Worm (Caenorhabditis elegans) whole organism, L2 larva: ENCODE data around the gene B0280.9.

ENCODE experiments used
- C34F6.9 ChIP-seq: fragments of 150-350 bp; optimal IDR thresholded peaks from 2 replicates; lab custom pipeline; 2014; ENCODE audit warnings: missing biosample characterization, missing genetic modification characterization
- R02D3.7 ChIP-seq: fragments of 150-350 bp; optimal IDR thresholded peaks from 2 replicates; lab custom pipeline; 2014; ENCODE audit warnings: missing biosample characterization, missing genetic modification characterization
- alr-1 ChIP-seq: fragments of 150-350 bp; optimal IDR thresholded peaks from 2 replicates; lab custom pipeline; 2014; ENCODE audit warnings: missing biosample characterization, missing genetic modification characterization
- ama-1 ChIP-seq: fragments of 150-350 bp; optimal IDR thresholded peaks from 2 replicates; lab custom pipeline; 2018; ENCODE audit warnings: inconsistent platforms
- blmp-1 ChIP-seq: sonication (generic microtip); optimal IDR thresholded peaks from 2 replicates; lab custom pipeline; 2017; ENCODE audit warnings: missing genetic modification characterization, mild to moderate bottlenecking, missing compliant biosample characterization, antibody characterized with exemption, moderate library complexity; ENCODE audit not compliant: insufficient read depth
- ceh-16 ChIP-seq: fragments of 150-350 bp; optimal IDR thresholded peaks from 2 replicates; lab custom pipeline; 2014; ENCODE audit warnings: missing biosample characterization, missing genetic modification characterization
- ceh-82 ChIP-seq: fragments of 150-350 bp; optimal IDR thresholded peaks from 2 replicates; lab custom pipeline; 2014; ENCODE audit warnings: missing biosample characterization, missing genetic modification characterization
- crh-2 ChIP-seq: sonication (generic microtip); optimal IDR thresholded peaks from 2 replicates; lab custom pipeline; 2017; ENCODE audit warnings: missing biosample characterization, missing genetic modification characterization
- dmd-4 ChIP-seq: sonication (generic microtip); optimal IDR thresholded peaks from 2 replicates; lab custom pipeline; 2017; ENCODE audit warnings: missing biosample characterization, missing genetic modification characterization
- fos-1 ChIP-seq: fragments of 150-350 bp; optimal IDR thresholded peaks from 2 replicates; lab custom pipeline; 2014; ENCODE audit warnings: missing biosample characterization, missing genetic modification characterization
- gmeb-1 ChIP-seq: fragments of 150-350 bp; optimal IDR thresholded peaks from 2 replicates; lab custom pipeline; 2014; ENCODE audit warnings: missing biosample characterization, missing genetic modification characterization
- lin-13 ChIP-seq: fragments of 150-350 bp; optimal IDR thresholded peaks from 2 replicates; lab custom pipeline; 2014; ENCODE audit warnings: missing biosample characterization, missing genetic modification reagents, missing genetic modification characterization
- lin-39 ChIP-seq: fragments of 150-350 bp; optimal IDR thresholded peaks from 2 replicates; lab custom pipeline; 2014; ENCODE audit warnings: missing biosample characterization, missing genetic modification reagents, missing genetic modification characterization
- lsy-2 ChIP-seq, 2 experiments: fragments of 150-350 bp in 1 of 2; sonication (generic microtip) in 1 of 2; optimal IDR thresholded peaks; 2 replicates each; lab custom pipeline; 2014 to 2017; ENCODE audit warnings: missing biosample characterization in 2 of 2, missing genetic modification characterization in 2 of 2
- mab-5 ChIP-seq: fragments of 150-350 bp; optimal IDR thresholded peaks from 2 replicates; lab custom pipeline; 2014; ENCODE audit warnings: missing biosample characterization, missing genetic modification characterization
- mbf-1 ChIP-seq: sonication (generic microtip); optimal IDR thresholded peaks from 2 replicates; lab custom pipeline; 2017; ENCODE audit warnings: missing biosample characterization, missing genetic modification characterization
- nhr-10 ChIP-seq: sonication (generic microtip); optimal IDR thresholded peaks from 2 replicates; lab custom pipeline; 2017; ENCODE audit warnings: missing biosample characterization, missing genetic modification characterization
- nhr-11 ChIP-seq: fragments of 150-350 bp; optimal IDR thresholded peaks from 2 replicates; lab custom pipeline; 2014; ENCODE audit warnings: missing biosample characterization, missing genetic modification characterization
- nhr-12 ChIP-seq: fragments of 150-350 bp; optimal IDR thresholded peaks from 2 replicates; lab custom pipeline; 2014; ENCODE audit warnings: missing biosample characterization, missing genetic modification characterization
- nhr-129 ChIP-seq: fragments of 150-350 bp; optimal IDR thresholded peaks from 2 replicates; lab custom pipeline; 2014; ENCODE audit warnings: missing biosample characterization, missing genetic modification characterization
- nhr-21 ChIP-seq: fragments of 150-350 bp; optimal IDR thresholded peaks from 2 replicates; lab custom pipeline; 2014; ENCODE audit warnings: missing biosample characterization, missing genetic modification characterization
- nhr-23 ChIP-seq: fragments of 150-350 bp; optimal IDR thresholded peaks from 2 replicates; lab custom pipeline; 2014; ENCODE audit warnings: missing biosample characterization, missing genetic modification reagents, missing genetic modification characterization
- nhr-25 ChIP-seq: fragments of 150-350 bp; sonication (generic microtip); optimal IDR thresholded peaks from 3 replicates; lab custom pipeline; 2014; ENCODE audit warnings: missing biosample characterization, missing genetic modification characterization
- sem-4 ChIP-seq: fragments of 150-350 bp; optimal IDR thresholded peaks from 2 replicates; lab custom pipeline; 2014; ENCODE audit warnings: missing biosample characterization, missing genetic modification reagents, missing genetic modification characterization
- skn-1 ChIP-seq: sonication (generic microtip); optimal IDR thresholded peaks from 2 replicates; lab custom pipeline; 2017; ENCODE audit warnings: missing biosample characterization, missing genetic modification characterization
- sma-9 ChIP-seq, 2 experiments: fragments of 150-350 bp in 1 of 2; sonication (generic microtip) in 1 of 2; optimal IDR thresholded peaks; 2 replicates each; lab custom pipeline; 2014 to 2016; ENCODE audit warnings: missing genetic modification characterization in 2 of 2, mild to moderate bottlenecking in 1 of 2, missing biosample characterization in 1 of 2, missing compliant biosample characterization in 1 of 2, missing genetic modification reagents in 1 of 2, moderate library complexity in 1 of 2
- snpc-4 ChIP-seq: fragments of 150-350 bp; optimal IDR thresholded peaks from 2 replicates; lab custom pipeline; 2014; ENCODE audit warnings: missing biosample characterization, missing genetic modification characterization
- unc-39 ChIP-seq: fragments of 150-350 bp; optimal IDR thresholded peaks from 2 replicates; lab custom pipeline; 2014; ENCODE audit warnings: missing biosample characterization, missing genetic modification characterization
- unc-62 ChIP-seq: fragments of 150-350 bp; optimal IDR thresholded peaks from 2 replicates; lab custom pipeline; 2014; ENCODE audit warnings: missing biosample characterization, missing genetic modification reagents, missing genetic modification characterization
- ztf-1 ChIP-seq: fragments of 200-800 bp; sonication (Bioruptor generic); conservative IDR thresholded peaks from 2 replicates; pipeline ENCODE4 v1.3.6; 2022; ENCODE audit warnings: missing genetic modification characterization, missing compliant biosample characterization
- ztf-11 ChIP-seq: sonication (generic microtip); optimal IDR thresholded peaks from 2 replicates; lab custom pipeline; 2017; ENCODE audit warnings: missing biosample characterization, missing genetic modification characterization
- ztf-4 ChIP-seq: fragments of 150-350 bp; optimal IDR thresholded peaks from 2 replicates; lab custom pipeline; 2014; ENCODE audit warnings: missing biosample characterization, missing genetic modification characterization

The B0280.9 gene

ce11 chrIII:7116615-7117252, 6.0 kb downstream of the B0280.9 start (continued):
- TF ChIP-seq R02D3.7 (tag; lab: Kevin White, UChicago): no peak
- no peak for TF ChIP-seq unc-62 (GFP tag; lab: Kevin White, UChicago)
- TF ChIP-seq gmeb-1 (tag; lab: Kevin White, UChicago): peak; percentile 21
- TF ChIP-seq ceh-16: no peak

DNA sequence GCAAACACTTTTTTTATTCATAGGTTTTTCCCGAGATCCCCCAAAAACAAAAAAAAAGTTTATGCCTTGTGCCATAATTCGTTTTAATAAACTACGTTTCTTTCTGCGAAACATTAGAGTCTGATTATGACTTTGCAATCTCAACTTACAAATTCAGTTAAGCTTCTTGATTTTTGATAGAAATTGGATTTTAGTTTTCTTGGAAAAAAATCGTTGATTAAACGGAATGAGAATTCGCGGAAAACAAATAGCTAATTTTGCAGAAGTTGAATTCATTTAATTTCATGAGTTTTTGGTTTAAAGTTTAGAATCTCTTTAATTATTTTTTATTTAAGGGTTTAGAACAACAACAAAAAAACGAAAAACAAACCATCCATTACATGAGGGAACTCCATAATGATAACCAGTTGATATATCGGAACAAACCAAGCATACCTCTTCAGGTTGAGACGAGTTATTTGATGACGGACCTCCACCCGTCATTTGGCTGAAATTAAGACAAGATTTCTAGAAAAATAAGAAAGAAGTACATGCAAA, 7.7 kb downstream of the B0280.9 start, which contains the start of gene nhr-10:
Gene nhr-10, minus strand, starts transcription at position 487 of the 537 bp plus-strand sequence.
- TF ChIP-seq nhr-129 (tag; lab: Kevin White, UChicago) (no peak), unc-62 (GFP tag; lab: Kevin White, UChicago) (no peak), nhr-21 (tag; lab: Kevin White, UChicago) (peak; percentile 81), nhr-23 (tag; lab: Kevin White, UChicago) (no peak), mbf-1 (tag; lab: Kevin White, UChicago) (no peak), ztf-1 (no peak), skn-1 (tag; lab: Kevin White, UChicago) (no peak), sem-4 (tag; lab: Kevin White, UChicago) (no peak), nhr-12 (tag; lab: Kevin White, UChicago) (no peak), R02D3.7 (tag; lab: Kevin White, UChicago) (no peak), ztf-4 (peak; percentile 13), ama-1 (no peak), nhr-10 (tag; lab: Kevin White, UChicago) (no peak), unc-39 (tag; lab: Kevin White, UChicago) (no peak), lsy-2 (tag; optimal IDR thresholded peaks at IDR 0.05; lab: Kevin White, UChicago) (peak in 1 of 2 experiments; percentile 40), blmp-1 (tag; lab: Kevin White, UChicago) (no peak), mab-5 (tag; lab: Kevin White, UChicago) (no peak), nhr-25 (tag; lab: Kevin White, UChicago) (no peak), alr-1 (tag; lab: Kevin White, UChicago) (no peak), ceh-82 (tag; lab: Kevin White, UChicago) (no peak), crh-2 (tag; lab: Kevin White, UChicago) (peak; percentile 11), sma-9 (GFP tag; optimal IDR thresholded peaks at IDR 0.05; lab: Kevin White, UChicago) (peak; percentile 37), sma-9 (tag; optimal IDR thresholded peaks at IDR 0.05; lab: Kevin White, UChicago) (no peak), dmd-4 (tag; lab: Kevin White, UChicago) (peak; percentile 61), snpc-4 (no peak), ztf-11 (tag; lab: Kevin White, UChicago) (no peak), nhr-11 (no peak), C34F6.9 (tag; lab: Kevin White, UChicago) (no peak)

DNA sequence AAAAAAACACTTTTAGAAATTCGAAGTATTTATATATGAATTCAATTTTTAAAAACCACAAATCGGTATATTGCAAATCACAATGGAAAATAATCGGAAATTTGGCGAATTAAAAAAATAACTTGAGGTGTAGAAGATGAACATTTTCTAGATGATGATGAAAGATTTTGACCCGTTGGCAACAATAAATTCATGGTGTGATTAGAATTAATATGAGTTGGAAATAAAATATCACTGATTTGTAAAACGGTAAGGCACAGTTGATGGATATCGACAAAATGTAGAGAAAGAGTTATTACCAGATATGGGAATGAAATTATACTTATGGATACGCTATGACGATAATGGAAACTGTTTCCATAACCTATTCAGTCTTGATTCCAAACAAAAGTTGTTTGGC, 10.4 kb downstream of the B0280.9 start:
- TF ChIP-seq sem-4 (tag; lab: Kevin White, UChicago): no peak
- TF ChIP-seq nhr-11: no peak
- TF ChIP-seq gmeb-1 (tag; lab: Kevin White, UChicago): no peak

DNA sequence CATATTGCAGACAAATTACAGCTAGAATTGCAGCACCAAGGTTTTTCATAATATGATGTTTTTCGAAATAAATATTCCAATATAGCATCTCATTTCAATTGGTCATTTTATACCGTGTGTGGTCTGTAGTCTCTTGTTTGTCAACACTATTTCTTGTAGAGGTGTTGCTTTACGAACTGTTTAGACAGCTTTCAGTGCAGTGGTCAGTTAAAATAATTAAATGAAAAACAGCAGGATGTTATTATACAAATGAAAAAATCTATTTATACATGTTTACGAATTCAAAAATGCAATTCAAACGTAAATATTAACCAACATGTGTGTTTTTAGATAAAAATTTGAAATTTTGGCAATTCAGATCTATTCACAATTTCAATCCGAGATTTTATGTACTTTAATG, 10.9 kb downstream of the B0280.9 start, which contains the start of gene B0280.7:
Gene B0280.7, minus strand, starts transcription at position 101 of the 400 bp plus-strand sequence.
- no peak for TF ChIP-seq lin-13
- peak; percentile 9 for TF ChIP-seq nhr-25 (tag; lab: Kevin White, UChicago)

DNA sequence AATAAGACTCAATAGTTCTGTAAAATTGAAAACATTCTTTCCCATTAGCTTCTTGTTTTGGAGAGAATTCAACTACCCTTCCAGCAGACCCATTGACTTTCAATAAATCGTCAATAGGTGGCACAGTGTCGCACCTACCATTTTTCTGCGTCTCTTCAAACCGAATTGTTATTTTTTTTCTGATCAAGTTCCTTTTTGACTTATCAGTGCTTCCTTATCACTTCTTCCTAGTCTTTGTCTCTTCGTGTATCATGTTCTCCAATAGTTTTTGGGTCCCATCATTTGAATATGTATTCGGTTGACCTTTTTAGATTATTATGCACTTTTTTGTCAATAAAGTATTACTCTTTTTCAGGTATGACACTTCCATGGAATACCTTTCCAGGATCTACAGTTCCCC, 14.7 kb downstream of the B0280.9 start, which contains the start of gene odd-1:
Gene odd-1, plus strand, starts transcription at position 349 of the 400 bp plus-strand sequence.
- TF ChIP-seq lin-39 (tag; lab: Kevin White, UChicago) (no peak), fos-1 (tag; lab: Kevin White, UChicago) (peak; percentile 28)
- TF ChIP-seq, all 48 proteins: peak for 1
